Worm (Caenorhabditis elegans): Measurements from ENCODE around the gene nhr-273.

Gene nhr-273

DNA sequence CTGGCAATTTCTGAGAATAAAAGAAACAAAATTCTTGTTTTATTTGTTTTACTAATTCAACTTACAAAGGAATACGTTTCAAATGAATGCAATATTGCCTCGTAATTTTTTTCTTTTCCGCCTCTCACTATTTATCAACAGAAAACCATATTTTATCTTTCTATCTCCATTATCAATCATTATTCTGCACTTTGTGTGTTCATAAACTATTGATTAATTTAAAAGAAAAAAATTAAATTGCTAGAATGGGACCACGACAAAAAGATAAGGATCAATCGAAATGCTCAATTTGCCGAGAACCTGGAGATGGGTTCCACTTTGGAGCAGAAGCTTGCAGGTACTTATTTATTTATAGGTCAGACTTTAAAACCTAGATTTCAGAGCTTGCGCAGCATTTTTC is at the start of gene nhr-273:
TSS of gene nhr-273 (plus strand) at position 167 of the 400 bp plus-strand sequence.
- TF ChIP-seq elt-2 (tag; optimal IDR thresholded peaks at IDR 0.05) (peak; percentile 54), fkh-2 (tag; optimal IDR thresholded peaks at IDR 0.05) (no peak), zag-1 (tag; optimal IDR thresholded peaks at IDR 0.05) (no peak), lin-39 (tag; optimal IDR thresholded peaks at IDR 0.05) (no peak), ceh-16 (tag; optimal IDR thresholded peaks at IDR 0.05) (no peak), nhr-43 (tag; optimal IDR thresholded peaks at IDR 0.05; ENCODE audit: poor library complexity, severe bottlenecking) (peak; percentile 61)

- no peak for TF ChIP-seq aly-2 (tag; optimal IDR thresholded peaks at IDR 0.05)
- TF ChIP-seq nhr-28 (tag; optimal IDR thresholded peaks at IDR 0.05) = no peak
- TF ChIP-seq ceh-9 (tag; optimal IDR thresholded peaks at IDR 0.05) = no peak
- no peak for TF ChIP-seq daf-12 (tag; optimal IDR thresholded peaks at IDR 0.05)
- no peak for TF ChIP-seq unc-39 (tag; optimal IDR thresholded peaks at IDR 0.05)
These were observed 44.0 kb upstream of the nhr-273 start for ce11 chrII:4391072-4391471.

DNA sequence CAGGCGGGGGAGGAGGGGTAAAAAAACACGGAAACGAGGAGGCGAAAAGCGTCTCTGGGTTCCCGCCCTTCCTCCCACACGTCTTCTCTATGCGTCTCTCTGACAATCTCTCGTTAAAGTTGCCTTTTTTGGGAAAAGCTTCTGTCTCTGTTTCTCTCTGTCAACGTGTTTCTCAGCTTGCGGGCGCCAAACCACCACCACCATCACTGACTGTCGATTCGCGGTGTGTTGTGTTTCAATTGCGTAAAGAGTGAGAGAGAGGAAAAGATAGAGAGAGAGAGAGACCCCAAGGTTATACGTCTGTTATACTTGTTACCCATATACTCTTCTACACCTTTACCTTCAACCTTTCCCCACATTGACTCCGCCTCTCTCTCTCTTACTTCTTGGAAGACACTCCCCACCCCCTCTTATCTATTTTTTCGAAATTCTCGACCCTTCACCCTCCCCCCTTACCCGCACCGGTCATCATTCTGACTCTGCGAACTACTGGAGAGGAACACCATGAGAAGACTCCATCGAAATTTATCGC is 42.5 kb upstream of the nhr-273 start, which contains the start of gene mlt-7:
TSS of gene mlt-7 (plus strand) at position 482 of the 532 bp plus-strand sequence.
- TF ChIP-seq nhr-23 (tag; optimal IDR thresholded peaks at IDR 0.05) = peak; percentile 16
- peak; percentile 91 for TF ChIP-seq nhr-25 (tag; optimal IDR thresholded peaks at IDR 0.05)
- TF ChIP-seq egl-27 (tag; optimal IDR thresholded peaks at IDR 0.05) = no peak
- TF ChIP-seq elt-1 (tag; optimal IDR thresholded peaks at IDR 0.05) = peak; percentile 15

ce11 chrII:4394438-4394837 is 40.7 kb upstream of the nhr-273 start:
- no peak for TF ChIP-seq daf-12 (tag; optimal IDR thresholded peaks at IDR 0.05)
- no peak for TF ChIP-seq elt-2 (tag; optimal IDR thresholded peaks at IDR 0.05)
- TF ChIP-seq fkh-2 (tag; optimal IDR thresholded peaks at IDR 0.05) = no peak
- TF ChIP-seq ceh-9 (tag; optimal IDR thresholded peaks at IDR 0.05) = no peak
- TF ChIP-seq nhr-28 (tag; optimal IDR thresholded peaks at IDR 0.05) = no peak
- TF ChIP-seq elt-3 (tag; optimal IDR thresholded peaks at IDR 0.05) = no peak
- TF ChIP-seq ceh-28 (tag; optimal IDR thresholded peaks at IDR 0.05) = no peak
- no peak for TF ChIP-seq nhr-67 (tag; optimal IDR thresholded peaks at IDR 0.05)
- no peak for TF ChIP-seq sea-2 (GFP tag; optimal IDR thresholded peaks at IDR 0.05)
- no peak for TF ChIP-seq ztf-4 (tag; optimal IDR thresholded peaks at IDR 0.05)
- TF ChIP-seq elt-1 (tag; optimal IDR thresholded peaks at IDR 0.05) = no peak
- no peak for TF ChIP-seq ZK546.5 (tag; optimal IDR thresholded peaks at IDR 0.05)
- TF ChIP-seq unc-39 (tag; optimal IDR thresholded peaks at IDR 0.05) = no peak
- no peak for TF ChIP-seq R02D3.7 (tag; optimal IDR thresholded peaks at IDR 0.05)
- TF ChIP-seq aly-2 (tag; optimal IDR thresholded peaks at IDR 0.05) = no peak
- no peak for TF ChIP-seq snpc-4 (tag; optimal IDR thresholded peaks at IDR 0.05)
- TF ChIP-seq ceh-82 (tag; optimal IDR thresholded peaks at IDR 0.05) = no peak
- no peak for TF ChIP-seq lin-15B (tag; optimal IDR thresholded peaks at IDR 0.05)
- TF ChIP-seq ama-1 (optimal IDR thresholded peaks at IDR 0.05) = no peak
- no peak for TF ChIP-seq tbx-2 (tag; optimal IDR thresholded peaks at IDR 0.05)

- TF ChIP-seq pha-4 (tag; optimal IDR thresholded peaks at IDR 0.05) = no peak
- no peak for TF ChIP-seq mdl-1 (tag; optimal IDR thresholded peaks at IDR 0.05)
- no peak for TF ChIP-seq egl-27 (tag; optimal IDR thresholded peaks at IDR 0.05)
- TF ChIP-seq snpc-4 (tag; optimal IDR thresholded peaks at IDR 0.05) = no peak
- no peak for TF ChIP-seq nhr-12 (tag; optimal IDR thresholded peaks at IDR 0.05)
- no peak for TF ChIP-seq elt-1 (tag; optimal IDR thresholded peaks at IDR 0.05)
- no peak for TF ChIP-seq lin-15B (tag; optimal IDR thresholded peaks at IDR 0.05)
- TF ChIP-seq ceh-16 (tag; optimal IDR thresholded peaks at IDR 0.05) = no peak
- TF ChIP-seq ceh-9 (tag; optimal IDR thresholded peaks at IDR 0.05) = no peak
- TF ChIP-seq nhr-11 (tag; optimal IDR thresholded peaks at IDR 0.05) = no peak
- no peak for TF ChIP-seq lsy-12 (tag; optimal IDR thresholded peaks at IDR 0.05)
These were observed 29.7 kb upstream of the nhr-273 start, which contains the start of gene ZK430.5 for ce11 chrII:4405358-4405757. ZK430.5 (plus strand) TSS chrII:4405658.

DNA sequence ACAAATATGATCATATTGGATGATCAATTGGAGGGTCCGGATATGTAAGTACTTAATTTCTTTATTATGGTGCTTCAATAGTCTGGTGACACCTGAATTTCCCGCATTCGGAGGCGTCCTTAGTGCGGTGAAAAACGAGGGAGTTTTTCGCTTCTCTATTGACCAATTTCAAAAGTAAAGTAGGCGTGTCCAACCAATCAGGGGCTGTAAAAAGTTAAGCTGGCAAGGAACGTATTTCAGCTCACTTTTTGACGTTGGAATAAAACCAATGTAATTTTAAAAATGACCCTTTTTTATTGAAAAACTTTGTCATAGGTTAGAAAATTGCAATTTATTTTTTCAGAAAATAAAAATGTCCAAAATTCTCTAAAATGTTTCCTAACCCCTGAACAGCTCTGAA is 25.4 kb upstream of the nhr-273 start:
- TF ChIP-seq nhr-76 (tag; optimal IDR thresholded peaks at IDR 0.05) (no peak), fkh-10 (GFP tag; optimal IDR thresholded peaks at IDR 0.05) (no peak), skn-1 (tag; optimal IDR thresholded peaks at IDR 0.05) (no peak), nfya-1 (tag; optimal IDR thresholded peaks at IDR 0.05; ENCODE audit: insufficient read depth) (peak; percentile 90)

Measured in whole organism, L3 larva.